Worm (Caenorhabditis elegans) whole organism, L1 larva: ENCODE measurements around the gene pgap-1.

ENCODE experiments used
- aha-1 ChIP-seq: fragments of 150-350 bp; optimal IDR thresholded peaks from 2 replicates; lab custom pipeline; 2014; ENCODE audit warnings: missing biosample characterization, missing genetic modification characterization
- ceh-82 ChIP-seq, 3 experiments: fragments of 150-350 bp in 1 of 3; sonication (generic microtip) in 2 of 3; optimal IDR thresholded peaks; 2 replicates each; lab custom pipeline; 2014 to 2017; ENCODE audit warnings: missing biosample characterization in 3 of 3, missing genetic modification characterization in 3 of 3
- ces-1 ChIP-seq: fragments of 150-350 bp; optimal IDR thresholded peaks from 2 replicates; lab custom pipeline; 2014; ENCODE audit warnings: missing biosample characterization, missing genetic modification reagents, missing genetic modification characterization
- lin-13 ChIP-seq: fragments of 150-350 bp; optimal IDR thresholded peaks from 2 replicates; lab custom pipeline; 2014; ENCODE audit warnings: missing biosample characterization, missing genetic modification reagents, missing genetic modification characterization
- nhr-85 ChIP-seq: sonication (generic microtip); peaks from one replicate; lab custom pipeline; 2016; ENCODE audit warnings: missing genetic modification characterization, inconsistent platforms, missing compliant biosample characterization
- pag-3 ChIP-seq: sonication (generic microtip); optimal IDR thresholded peaks from 2 replicates; lab custom pipeline; 2017; ENCODE audit warnings: missing genetic modification characterization, mild to moderate bottlenecking, missing compliant biosample characterization, antibody characterized with exemption, borderline replicate concordance; ENCODE audit not compliant: insufficient read depth
- unc-30 ChIP-seq: sonication (generic microtip); optimal IDR thresholded peaks from 2 replicates; lab custom pipeline; 2017; ENCODE audit warnings: missing biosample characterization, missing genetic modification characterization

DNA sequence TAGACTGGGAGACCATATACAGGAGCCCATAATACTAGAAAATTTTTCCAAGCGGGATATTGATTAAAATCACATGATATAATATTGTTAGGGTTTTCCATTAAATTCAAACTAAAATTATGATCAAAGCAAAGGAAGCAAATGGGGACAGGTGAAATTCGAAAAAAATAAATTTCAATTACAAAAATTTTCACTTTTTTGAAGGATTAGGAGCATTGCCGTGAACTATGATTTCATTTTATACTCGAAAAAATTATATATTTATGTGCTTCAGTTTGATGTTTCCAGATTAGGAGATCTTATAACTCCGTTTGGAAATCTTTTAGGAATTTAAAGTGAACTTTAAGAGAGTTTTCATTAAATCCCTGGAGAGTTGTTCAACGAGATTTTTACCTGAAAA lies 18.9 kb downstream of the pgap-1 start, which contains the start of gene F07B10.7:
- TF ChIP-seq pag-3 (tag; lab: Kevin White, UChicago) (no peak), unc-30 (tag; lab: Kevin White, UChicago) (no peak), nhr-85 (no peak), lin-13 (GFP tag; lab: Kevin White, UChicago) (no peak), ceh-82 (tag; optimal IDR thresholded peaks at IDR 0.05; lab: Kevin White, UChicago) (no peak), aha-1 (tag; lab: Kevin White, UChicago) (no peak), ces-1 (GFP tag; lab: Kevin White, UChicago) (no peak)
